Fruit fly (Drosophila melanogaster) whole organism, embryonic: ENCODE data around the gene CG5641.

Source experiments
- CG16779 ChIP-seq: fragments of 200-800 bp; sonication (Bioruptor generic); IDR thresholded peaks from 2 replicates; pipeline ENCODE4 v1.3.6; 2022; ENCODE audit warnings: missing biosample characterization, missing genetic modification characterization
- CG18599 ChIP-seq: fragments of 200-800 bp; sonication (Bioruptor generic); optimal IDR thresholded peaks from 3 replicates; lab custom pipeline; 2017; ENCODE audit warnings: missing biosample characterization, missing genetic modification characterization, mild to moderate bottlenecking, moderate library complexity, missing genetic modification reagents
- CG2199 ChIP-seq: fragments of 200-800 bp; sonication (Bioruptor generic); IDR thresholded peaks from 3 replicates; pipeline ENCODE4 v1.3.6; 2022; ENCODE audit warnings: missing biosample characterization, missing genetic modification characterization
- CG34224 ChIP-seq: fragments of 200-800 bp; sonication (Bioruptor generic); IDR thresholded peaks from 3 replicates; pipeline ENCODE4 v1.3.6; 2022; ENCODE audit warnings: missing biosample characterization, missing genetic modification characterization; ENCODE audit not compliant: partially characterized antibody
- CG34422 ChIP-seq: fragments of 200-800 bp; sonication (Bioruptor generic); IDR thresholded peaks from 3 replicates; pipeline ENCODE4 v1.3.6; 2022; ENCODE audit warnings: missing biosample characterization, missing genetic modification characterization
- CG4360 ChIP-seq: fragments of 200-800 bp; sonication (Bioruptor generic); IDR thresholded peaks from 2 replicates; pipeline ENCODE4 v1.3.6; 2022; ENCODE audit warnings: missing biosample characterization, missing genetic modification characterization
- CG4707 ChIP-seq: fragments of 200-800 bp; sonication (Bioruptor generic); optimal IDR thresholded peaks from 2 replicates; lab custom pipeline; 2018; ENCODE audit warnings: missing biosample characterization, mild to moderate bottlenecking, missing genetic modification characterization, moderate library complexity
- CG4820 ChIP-seq: fragments of 200-800 bp; sonication (Bioruptor generic); optimal IDR thresholded peaks from 3 replicates; lab custom pipeline; 2016; ENCODE audit warnings: missing biosample characterization, missing genetic modification characterization
- CG5953 ChIP-seq: fragments of 200-800 bp; sonication (Bioruptor generic); IDR thresholded peaks from 2 replicates; pipeline ENCODE4 v1.3.6; 2022; ENCODE audit warnings: missing biosample characterization, missing genetic modification characterization
- CG7928 ChIP-seq: fragments of 200-800 bp; sonication (Bioruptor generic); optimal IDR thresholded peaks from 2 replicates; lab custom pipeline; 2017; ENCODE audit warnings: missing biosample characterization, mild to moderate bottlenecking, missing genetic modification characterization
- CG8478 ChIP-seq: fragments of >200 bp; optimal IDR thresholded peaks from 2 replicates; lab custom pipeline; 2018
- D19A ChIP-seq: fragments of 200-800 bp; optimal IDR thresholded peaks from 3 replicates; lab custom pipeline; 2019; ENCODE audit warnings: missing biosample characterization, mild to moderate bottlenecking, missing genetic modification characterization, moderate library complexity
- Dref ChIP-seq: fragments of 200-800 bp; sonication (Bioruptor generic); IDR thresholded peaks from 2 replicates; pipeline ENCODE4 v1.3.6; 2022; ENCODE audit warnings: missing biosample characterization, missing genetic modification characterization
- Drgx ChIP-seq: fragments of 200-800 bp; sonication (Bioruptor generic); IDR thresholded peaks from 2 replicates; pipeline ENCODE4 v1.3.6; 2022; ENCODE audit warnings: missing biosample characterization, missing genetic modification characterization
- HLH54F ChIP-seq: fragments of 200-800 bp; sonication (Bioruptor generic); optimal IDR thresholded peaks from 3 replicates; lab custom pipeline; 2016; ENCODE audit warnings: missing biosample characterization, missing genetic modification characterization
- NC2β ChIP-seq: fragments of 200-800 bp; sonication (Bioruptor generic); optimal IDR thresholded peaks from 2 replicates; lab custom pipeline; 2016; ENCODE audit warnings: missing biosample characterization, missing genetic modification characterization
- Nf-YB ChIP-seq: fragments of 200-800 bp; sonication (Bioruptor generic); optimal IDR thresholded peaks from 3 replicates; lab custom pipeline; 2019; ENCODE audit warnings: missing biosample characterization, mild to moderate bottlenecking, missing genetic modification characterization, moderate library complexity
- Nf-YC ChIP-seq: fragments of 200-800 bp; optimal IDR thresholded peaks from 3 replicates; lab custom pipeline; 2019; ENCODE audit warnings: missing biosample characterization, mild to moderate bottlenecking, missing genetic modification characterization, moderate library complexity
- Pdp1 ChIP-seq, 2 experiments: fragments of 200-800 bp; sonication (Bioruptor generic); optimal IDR thresholded peaks; 3 replicates each; lab custom pipeline; 2016; ENCODE audit warnings: missing biosample characterization in 2 of 2, missing genetic modification characterization in 2 of 2, mild to moderate bottlenecking in 1 of 2, moderate library complexity in 1 of 2
- Ssrp ChIP-seq: fragments of 200-800 bp; sonication (Bioruptor generic); optimal IDR thresholded peaks from 2 replicates; lab custom pipeline; 2018; ENCODE audit warnings: missing biosample characterization, mild to moderate bottlenecking, missing genetic modification characterization, moderate library complexity
- Stat92E ChIP-seq, 3 experiments: fragments of >200 bp in 2 of 3; fragments of 200-800 bp in 1 of 3; sonication (Bioruptor generic) in 1 of 3; optimal IDR thresholded peaks; 2 replicates each; lab custom pipeline; 2017 to 2019; ENCODE audit warnings: missing biosample characterization in 3 of 3, missing genetic modification characterization in 3 of 3, mild to moderate bottlenecking in 1 of 3, moderate library complexity in 1 of 3
- Xbp1 ChIP-seq: fragments of 200-800 bp; sonication (Bioruptor generic); optimal IDR thresholded peaks from 3 replicates; lab custom pipeline; 2016; ENCODE audit warnings: missing biosample characterization, mild to moderate bottlenecking, missing genetic modification characterization
- bbx ChIP-seq: fragments of 200-800 bp; sonication (Bioruptor generic); IDR thresholded peaks from 2 replicates; pipeline ENCODE4 v1.3.6; 2022; ENCODE audit warnings: missing biosample characterization, missing genetic modification characterization; ENCODE audit not compliant: partially characterized antibody
- chinmo ChIP-seq: fragments of 200-800 bp; sonication (Bioruptor generic); IDR thresholded peaks from 4 replicates; pipeline ENCODE4 v1.3.6; 2022; ENCODE audit warnings: missing biosample characterization, missing genetic modification characterization; ENCODE audit not compliant: partially characterized antibody
- crol ChIP-seq: fragments of 200-800 bp; sonication (Bioruptor generic); IDR thresholded peaks from 2 replicates; pipeline ENCODE4 v1.3.6; 2022; ENCODE audit warnings: missing biosample characterization, missing genetic modification characterization
- disco-r ChIP-seq: fragments of 200-800 bp; sonication (Bioruptor generic); optimal IDR thresholded peaks from 2 replicates; lab custom pipeline; 2016; ENCODE audit warnings: missing biosample characterization, missing genetic modification characterization
- dmrt11E ChIP-seq: fragments of 200-800 bp; sonication (Bioruptor generic); optimal IDR thresholded peaks from 3 replicates; lab custom pipeline; 2018; ENCODE audit warnings: missing biosample characterization, mild to moderate bottlenecking, missing genetic modification characterization, moderate library complexity
- esg ChIP-seq: fragments of 200-800 bp; sonication (Bioruptor generic); conservative IDR thresholded peaks from 2 replicates; pipeline ENCODE4 v1.3.6; 2022; ENCODE audit warnings: missing biosample characterization, missing genetic modification characterization
- ewg ChIP-seq: fragments of 200-800 bp; sonication (Bioruptor generic); optimal IDR thresholded peaks from 3 replicates; lab custom pipeline; 2017; ENCODE audit warnings: mild to moderate bottlenecking, missing biosample characterization, missing genetic modification reagents, missing genetic modification characterization
- gt ChIP-seq: fragments of 200-800 bp; sonication (Bioruptor generic); IDR thresholded peaks from 2 replicates; pipeline ENCODE4 v1.3.6; 2022; ENCODE audit warnings: missing biosample characterization, missing genetic modification characterization
- kni ChIP-seq: fragments of 200-800 bp; sonication (Bioruptor generic); optimal IDR thresholded peaks from 3 replicates; lab custom pipeline; 2017; ENCODE audit warnings: mild to moderate bottlenecking, missing biosample characterization, missing genetic modification reagents, missing genetic modification characterization
- nom ChIP-seq: fragments of 200-800 bp; sonication (Bioruptor generic); optimal IDR thresholded peaks from 2 replicates; lab custom pipeline; 2017; ENCODE audit warnings: missing biosample characterization, missing genetic modification characterization, mild to moderate bottlenecking, moderate library complexity, missing genetic modification reagents
- row ChIP-seq: fragments of 200-800 bp; sonication (Bioruptor generic); IDR thresholded peaks from 3 replicates; pipeline ENCODE4 v1.3.6; 2022; ENCODE audit warnings: missing biosample characterization, missing genetic modification characterization
- sd ChIP-seq: fragments of 200-800 bp; sonication (Bioruptor generic); optimal IDR thresholded peaks from 3 replicates; lab custom pipeline; 2018; ENCODE audit warnings: missing biosample characterization, mild to moderate bottlenecking, missing genetic modification characterization, moderate library complexity
- seq ChIP-seq: fragments of 200-800 bp; sonication (Bioruptor generic); IDR thresholded peaks from 2 replicates; pipeline ENCODE4 v1.3.6; 2022; ENCODE audit warnings: missing biosample characterization, missing genetic modification characterization
- sr ChIP-seq: fragments of 200-800 bp; sonication (Bioruptor generic); IDR thresholded peaks from 3 replicates; pipeline ENCODE4 v1.3.6; 2022; ENCODE audit warnings: missing biosample characterization, missing genetic modification characterization
- tna ChIP-seq: fragments of 200-800 bp; sonication (Bioruptor generic); IDR thresholded peaks from 2 replicates; pipeline ENCODE4 v1.3.6; 2022; ENCODE audit warnings: missing biosample characterization, missing genetic modification characterization; ENCODE audit not compliant: partially characterized antibody
- vvl ChIP-seq: fragments of 200-800 bp; sonication (Bioruptor generic); IDR thresholded peaks from 2 replicates; pipeline ENCODE4 v1.3.6; 2022; ENCODE audit warnings: missing biosample characterization, missing genetic modification characterization

Gene CG5641

dm6 chr3R:12456370-12456940, 27.4 kb upstream of the CG5641 start, which contains the start of gene trus (continued):
- TF ChIP-seq CG4820 (GFP tag; lab: Kevin White, UChicago) = no peak
- no peak for TF ChIP-seq disco-r

- peak in 1 of 3 experiments; percentile 33 for TF ChIP-seq Stat92E (GFP tag; optimal IDR thresholded peaks at IDR 0.05; lab: Kevin White, UChicago)
- TF ChIP-seq CG18599 (GFP tag; lab: Kevin White, UChicago) = no peak
- no peak for TF ChIP-seq gt (GFP tag; lab: Robert Waterston, UW)
- no peak for TF ChIP-seq seq (GFP tag; lab: Robert Waterston, UW)
- TF ChIP-seq Nf-YC (tag; lab: Kevin White, UChicago) = peak; percentile 7
- TF ChIP-seq dmrt11E (tag; lab: Kevin White, UChicago) = no peak
- TF ChIP-seq HLH54F (GFP tag; lab: Kevin White, UChicago) = no peak
- TF ChIP-seq CG2199 (GFP tag; lab: Robert Waterston, UW) = 0 out of 3 replicates have a peak, but pooled peaks have one; percentile 16
- 0 out of 2 replicates have a peak, but pooled peaks have one; percentile 19 for TF ChIP-seq vvl (GFP tag; lab: Robert Waterston, UW)
- TF ChIP-seq kni (GFP tag; lab: Kevin White, UChicago) = peak; percentile 90
- TF ChIP-seq CG7928 (GFP tag; lab: Kevin White, UChicago) = no peak
- no peak for TF ChIP-seq Nf-YB (GFP tag; lab: Kevin White, UChicago)
- 0 out of 4 replicates have a peak, but pooled peaks have one; percentile 65 for TF ChIP-seq chinmo (GFP tag; lab: Robert Waterston, UW)
- no peak for TF ChIP-seq CG4707
- TF ChIP-seq CG34224 (GFP tag; lab: Robert Waterston, UW) = no peak
- no peak for TF ChIP-seq esg (GFP tag; lab: Robert Waterston, UW)
- TF ChIP-seq CG5953 (GFP tag; lab: Robert Waterston, UW) = no peak
Measured at dm6 chr3R:12454492-12454891, 25.4 kb upstream of the CG5641 start.

- TF ChIP-seq tna (GFP tag; lab: Robert Waterston, UW) = 0 out of 2 replicates have a peak, but pooled peaks have one; percentile 34
- TF ChIP-seq CG34422 (GFP tag; lab: Robert Waterston, UW) = peak; percentile 33; the same call in 1 of the 3 replicates
- TF ChIP-seq D19A (tag; lab: Kevin White, UChicago) = peak; percentile 9
- peak; percentile 36 for TF ChIP-seq kni (GFP tag; lab: Kevin White, UChicago)
- peak; percentile 83 for TF ChIP-seq ewg (GFP tag; lab: Kevin White, UChicago)
- TF ChIP-seq Pdp1 (GFP tag; optimal IDR thresholded peaks at IDR 0.05; lab: Kevin White, UChicago) = peak in 1 of 2 experiments; percentile 59
- TF ChIP-seq Xbp1 (GFP tag; lab: Kevin White, UChicago) = peak; percentile 4
- peak; percentile 46; the same call in 2 of the 3 replicates for TF ChIP-seq sr
- TF ChIP-seq NC2β (GFP tag; lab: Kevin White, UChicago) = no peak
- TF ChIP-seq Drgx (GFP tag; lab: Robert Waterston, UW) = peak; percentile 50
- TF ChIP-seq sd (tag; lab: Kevin White, UChicago) = peak; percentile 26
- TF ChIP-seq CG18599 (GFP tag; lab: Kevin White, UChicago) = no peak
- peak; percentile 46; the same call in 1 of the 2 replicates for TF ChIP-seq bbx (GFP tag; lab: Robert Waterston, UW)
- TF ChIP-seq CG4360 = peak; percentile 60
- TF ChIP-seq Dref (GFP tag; lab: Robert Waterston, UW) = no peak
- no peak for TF ChIP-seq Ssrp (tag; lab: Kevin White, UChicago)
- peak; percentile 83; the same call in 2 of the 4 replicates for TF ChIP-seq chinmo (GFP tag; lab: Robert Waterston, UW)
- peak; percentile 6 for TF ChIP-seq nom
- peak; percentile 88 for TF ChIP-seq crol (GFP tag; lab: Robert Waterston, UW)
- TF ChIP-seq row (GFP tag; lab: Robert Waterston, UW) = 0 out of 3 replicates have a peak, but pooled peaks have one; percentile 20
- TF ChIP-seq CG16779 (GFP tag; lab: Robert Waterston, UW) = no peak
- TF ChIP-seq CG8478 (lab: Kevin White, UChicago) = peak; percentile 43
Measured at dm6 chr3R:12451888-12452514, 22.9 kb upstream of the CG5641 start, which contains the start of gene CG5509. Gene CG5509, plus strand, starts transcription at chr3R:12452464.
